Fruit fly (Drosophila melanogaster): Measurements from ENCODE around the gene Faf2.

Gene Faf2

dm6 chr2L:18677910-18678639 lies 30.4 kb downstream of the Faf2 start (continued):
- TF ChIP-seq nmo (GFP tag; optimal IDR thresholded peaks at IDR 0.05) (peak; percentile 12), CG32532 (GFP tag; IDR thresholded peaks at IDR 0.05) (no peak), CG8924 (tag; optimal IDR thresholded peaks at IDR 0.05) (no peak), CG15011 (GFP tag; optimal IDR thresholded peaks at IDR 0.05) (peak; percentile 12), ci (GFP tag; IDR thresholded peaks at IDR 0.05) (0 out of 3 replicates have a peak, but pooled peaks have one; percentile 31), PHDP (tag; optimal IDR thresholded peaks at IDR 0.05) (no peak), CG6791 (GFP tag; IDR thresholded peaks at IDR 0.05; ENCODE audit: partially characterized antibody) (no peak), grau (tag; optimal IDR thresholded peaks at IDR 0.05) (peak; percentile 86), NK7.1 (GFP tag; optimal IDR thresholded peaks at IDR 0.05) (no peak), vvl (GFP tag; IDR thresholded peaks at IDR 0.05) (0 out of 2 replicates have a peak, but pooled peaks have one; percentile 6), ind (GFP tag; optimal IDR thresholded peaks at IDR 0.05) (peak; percentile 3), D19B (GFP tag; optimal IDR thresholded peaks at IDR 0.05) (no peak), lilli (GFP tag; optimal IDR thresholded peaks at IDR 0.05) (peak; percentile 20), CG7556 (GFP tag; optimal IDR thresholded peaks at IDR 0.05) (no peak), CG18619 (GFP tag; optimal IDR thresholded peaks at IDR 0.05) (peak; percentile 9), NfI (GFP tag; optimal IDR thresholded peaks at IDR 0.05) (peak; percentile 33), CG4328 (GFP tag; optimal IDR thresholded peaks at IDR 0.05) (peak; percentile 12), Rfx (GFP tag; IDR thresholded peaks at IDR 0.05) (0 out of 2 replicates have a peak, but pooled peaks have one; percentile 29), CG9932 (GFP tag; IDR thresholded peaks at IDR 0.05) (0 out of 2 replicates have a peak, but pooled peaks have one; percentile 23), Xbp1 (GFP tag; optimal IDR thresholded peaks at IDR 0.05) (peak; percentile 17), Nf-YA (GFP tag; IDR thresholded peaks at IDR 0.05) (no peak), sna (GFP tag; IDR thresholded peaks at IDR 0.05; ENCODE audit: partially characterized antibody) (no peak), CG11456 (GFP tag; IDR thresholded peaks at IDR 0.05) (0 out of 3 replicates have a peak, but pooled peaks have one; percentile 38), Ptx1 (GFP tag; IDR thresholded peaks at IDR 0.05) (peak; percentile 43; the same call in 1 of the 2 replicates), E2f2 (GFP tag; IDR thresholded peaks at IDR 0.05) (0 out of 2 replicates have a peak, but pooled peaks have one; percentile 5), slbo (GFP tag; IDR thresholded peaks at IDR 0.05) (peak; percentile 31), CG12104 (GFP tag; optimal IDR thresholded peaks at IDR 0.05) (peak; percentile 5), row (GFP tag; IDR thresholded peaks at IDR 0.05) (peak; percentile 50; the same call in 2 of the 3 replicates), CG2120 (GFP tag; optimal IDR thresholded peaks at IDR 0.05) (peak; percentile 53), CG13424 (tag; optimal IDR thresholded peaks at IDR 0.05) (peak; percentile 43)

- TF ChIP-seq HLHmδ (GFP tag; optimal IDR thresholded peaks at IDR 0.05) (peak; percentile 72), Ada2b (GFP tag; IDR thresholded peaks at IDR 0.05) (peak; percentile 68), Lim3 (GFP tag; IDR thresholded peaks at IDR 0.05) (no peak), org-1 (GFP tag; optimal IDR thresholded peaks at IDR 0.05) (peak; percentile 88), sug (tag; optimal IDR thresholded peaks at IDR 0.05) (peak; percentile 96), en (GFP tag; optimal IDR thresholded peaks at IDR 0.05) (peak; percentile 45), bab2 (GFP tag; optimal IDR thresholded peaks at IDR 0.05) (peak; percentile 83), CG7839 (tag; optimal IDR thresholded peaks at IDR 0.05) (peak; percentile 45), gcm2 (GFP tag; optimal IDR thresholded peaks at IDR 0.05) (peak; percentile 47), CG2875 (GFP tag; optimal IDR thresholded peaks at IDR 0.05) (peak; percentile 87), ro (GFP tag; IDR thresholded peaks at IDR 0.05) (no peak), CG1603 (tag; optimal IDR thresholded peaks at IDR 0.05) (peak; percentile 53), Mrtf (GFP tag; IDR thresholded peaks at IDR 0.05) (peak; percentile 29; the same call in 1 of the 3 replicates), CG11695 (GFP tag; IDR thresholded peaks at IDR 0.05) (peak; percentile 71), schlank (tag; optimal IDR thresholded peaks at IDR 0.05) (peak; percentile 88), Poxn (GFP tag; IDR thresholded peaks at IDR 0.05) (no peak), bigmax (GFP tag; optimal IDR thresholded peaks at IDR 0.05) (no peak), Hr51 (GFP tag; optimal IDR thresholded peaks at IDR 0.05) (peak; percentile 43 to 75)
Observed at dm6 chr2L:18676948-18677820, 31.3 kb downstream of the Faf2 start, which contains the start of the genes Mst36Fa and CG31751. Mst36Fa (minus strand) TSS chr2L:18676998. CG31751 (plus strand) TSS chr2L:18677221.
